Fruit fly (Drosophila melanogaster) whole organism, embryonic: ENCODE measurements around the gene Teh1.
A peak's percentile ranks its signal among the peaks of the same experiment; 100 is the strongest.

Experiments
- Adf1 ChIP-seq: fragments of 200-800 bp; sonication (Bioruptor generic); IDR thresholded peaks from 2 replicates; pipeline ENCODE4 v1.3.6; 2022; ENCODE audit warnings: missing biosample characterization, missing genetic modification characterization
- Bgb ChIP-seq: fragments of 200-800 bp; sonication (Bioruptor generic); IDR thresholded peaks from 2 replicates; pipeline ENCODE4 v1.3.6; 2022; ENCODE audit warnings: missing biosample characterization, missing genetic modification characterization; ENCODE audit not compliant: partially characterized antibody
- BtbVII ChIP-seq: fragments of 200-800 bp; sonication (Bioruptor generic); optimal IDR thresholded peaks from 3 replicates; lab custom pipeline; 2017; ENCODE audit warnings: missing biosample characterization, mild to moderate bottlenecking, missing genetic modification characterization
- CG10366 ChIP-seq: fragments of 200-800 bp; sonication (Bioruptor generic); IDR thresholded peaks from 2 replicates; pipeline ENCODE4 v1.3.6; 2022; ENCODE audit warnings: missing biosample characterization, missing genetic modification characterization
- CG10543 ChIP-seq: fragments of 200-800 bp; sonication (Bioruptor generic); optimal IDR thresholded peaks from 3 replicates; lab custom pipeline; 2017; ENCODE audit warnings: missing biosample characterization, mild to moderate bottlenecking, missing genetic modification characterization, moderate library complexity
- CG11723 ChIP-seq: fragments of 200-800 bp; sonication (Bioruptor generic); optimal IDR thresholded peaks from 2 replicates; lab custom pipeline; 2017; ENCODE audit warnings: missing biosample characterization, mild to moderate bottlenecking, missing genetic modification characterization
- CG13287 ChIP-seq: fragments of 200-800 bp; sonication (Bioruptor generic); IDR thresholded peaks from 2 replicates; pipeline ENCODE4 v1.3.6; 2022; ENCODE audit warnings: missing biosample characterization, missing genetic modification characterization; ENCODE audit not compliant: partially characterized antibody
- CG13894 ChIP-seq: fragments of 200-800 bp; sonication (Bioruptor generic); optimal IDR thresholded peaks from 3 replicates; lab custom pipeline; 2018; ENCODE audit warnings: missing biosample characterization, mild to moderate bottlenecking, missing genetic modification characterization, moderate library complexity
- CG1529 ChIP-seq: fragments of 200-800 bp; sonication (Bioruptor generic); optimal IDR thresholded peaks from 3 replicates; lab custom pipeline; 2018; ENCODE audit warnings: missing biosample characterization, missing genetic modification characterization
- CG17359 ChIP-seq: fragments of 200-800 bp; sonication (Bioruptor generic); optimal IDR thresholded peaks from 3 replicates; lab custom pipeline; 2018; ENCODE audit warnings: missing biosample characterization, mild to moderate bottlenecking, missing genetic modification characterization, moderate library complexity
- CG18599 ChIP-seq: fragments of 200-800 bp; sonication (Bioruptor generic); optimal IDR thresholded peaks from 3 replicates; lab custom pipeline; 2017; ENCODE audit warnings: missing biosample characterization, missing genetic modification characterization, mild to moderate bottlenecking, moderate library complexity, missing genetic modification reagents
- CG2199 ChIP-seq: fragments of 200-800 bp; sonication (Bioruptor generic); IDR thresholded peaks from 3 replicates; pipeline ENCODE4 v1.3.6; 2022; ENCODE audit warnings: missing biosample characterization, missing genetic modification characterization
- CG3163 ChIP-seq: fragments of 200-800 bp; sonication (Bioruptor generic); optimal IDR thresholded peaks from 3 replicates; lab custom pipeline; 2016; ENCODE audit warnings: missing biosample characterization, missing genetic modification characterization
- CG34376 ChIP-seq: fragments of 200-800 bp; sonication (Bioruptor generic); optimal IDR thresholded peaks from 2 replicates; lab custom pipeline; 2018; ENCODE audit warnings: missing biosample characterization, mild to moderate bottlenecking, missing genetic modification characterization
- CG4282 ChIP-seq: fragments of 200-800 bp; sonication (Bioruptor generic); optimal IDR thresholded peaks from 2 replicates; lab custom pipeline; 2016; ENCODE audit warnings: missing biosample characterization, missing genetic modification characterization
- CG4404 ChIP-seq: fragments of 200-800 bp; sonication (Bioruptor generic); IDR thresholded peaks from 2 replicates; pipeline ENCODE4 v1.3.6; 2022; ENCODE audit warnings: missing biosample characterization, missing genetic modification characterization
- CG6765 ChIP-seq: fragments of 200-800 bp; sonication (Bioruptor generic); optimal IDR thresholded peaks from 3 replicates; lab custom pipeline; 2017; ENCODE audit warnings: missing biosample characterization, mild to moderate bottlenecking, missing genetic modification characterization
- CG7928 ChIP-seq: fragments of 200-800 bp; sonication (Bioruptor generic); optimal IDR thresholded peaks from 2 replicates; lab custom pipeline; 2017; ENCODE audit warnings: missing biosample characterization, mild to moderate bottlenecking, missing genetic modification characterization
- CG8281 ChIP-seq: fragments of 200-800 bp; sonication (Bioruptor generic); optimal IDR thresholded peaks from 2 replicates; lab custom pipeline; 2018; ENCODE audit warnings: missing biosample characterization, mild to moderate bottlenecking, missing genetic modification characterization, moderate library complexity
- Camta ChIP-seq: fragments of 200-800 bp; sonication (Bioruptor generic); optimal IDR thresholded peaks from 2 replicates; lab custom pipeline; 2016; ENCODE audit warnings: missing biosample characterization, missing genetic modification characterization
- Dref ChIP-seq: fragments of 200-800 bp; sonication (Bioruptor generic); IDR thresholded peaks from 2 replicates; pipeline ENCODE4 v1.3.6; 2022; ENCODE audit warnings: missing biosample characterization, missing genetic modification characterization
- GATAe ChIP-seq: fragments of 200-800 bp; sonication (Bioruptor generic); conservative IDR thresholded peaks from 2 replicates; pipeline ENCODE4 v1.3.6; 2022; ENCODE audit warnings: missing biosample characterization, missing genetic modification characterization
- Hey ChIP-seq: fragments of 200-800 bp; sonication (Bioruptor generic); optimal IDR thresholded peaks from 3 replicates; lab custom pipeline; 2018; ENCODE audit warnings: missing biosample characterization, mild to moderate bottlenecking, missing genetic modification characterization
- Hr78 ChIP-seq, 2 experiments: fragments of 200-800 bp in 1 of 2; fragments of >200 bp in 1 of 2; sonication (Bioruptor generic) in 1 of 2; optimal IDR thresholded peaks; 2 replicates each; lab custom pipeline; 2017 to 2019; ENCODE audit warnings: missing biosample characterization in 2 of 2, missing genetic modification characterization in 2 of 2, mild to moderate bottlenecking in 1 of 2, moderate library complexity in 1 of 2
- Lim3 ChIP-seq: fragments of 200-800 bp; sonication (Bioruptor generic); IDR thresholded peaks from 2 replicates; pipeline ENCODE4 v1.3.6; 2022; ENCODE audit warnings: missing biosample characterization, missing genetic modification characterization
- Med ChIP-seq: fragments of 200-800 bp; sonication (Bioruptor generic); peaks from one replicate; lab custom pipeline; 2016; ENCODE audit warnings: missing biosample characterization, missing genetic modification characterization, mild to moderate bottlenecking, inconsistent platforms, moderate library complexity
- Trl ChIP-seq, 3 experiments: fragments of >200 bp in 2 of 3; fragments of 200-800 bp in 1 of 3; sonication (Bioruptor generic) in 1 of 3; optimal IDR thresholded peaks; 2 replicates in 1 of 3; 3 replicates in 2 of 3; lab custom pipeline; 2016 to 2017; ENCODE audit warnings: missing biosample characterization in 1 of 3, missing genetic modification characterization in 1 of 3
- abd-A ChIP-seq: fragments of 200-800 bp; sonication (Bioruptor generic); optimal IDR thresholded peaks from 3 replicates; lab custom pipeline; 2019; ENCODE audit warnings: missing biosample characterization, mild to moderate bottlenecking, missing genetic modification characterization, moderate library complexity
- chm ChIP-seq: fragments of 200-800 bp; sonication (Bioruptor generic); IDR thresholded peaks from 2 replicates; pipeline ENCODE4 v1.3.6; 2022; ENCODE audit warnings: missing biosample characterization, missing genetic modification characterization
- crol ChIP-seq: fragments of 200-800 bp; sonication (Bioruptor generic); IDR thresholded peaks from 2 replicates; pipeline ENCODE4 v1.3.6; 2022; ENCODE audit warnings: missing biosample characterization, missing genetic modification characterization
- dpn ChIP-seq, 2 experiments: fragments of 200-800 bp; sonication (Bioruptor generic); optimal IDR thresholded peaks; 3 replicates each; lab custom pipeline; 2016; ENCODE audit warnings: missing biosample characterization in 2 of 2, missing genetic modification characterization in 2 of 2
- fd3F ChIP-seq: fragments of 200-800 bp; sonication (Bioruptor generic); optimal IDR thresholded peaks from 2 replicates; lab custom pipeline; 2018; ENCODE audit warnings: missing biosample characterization, mild to moderate bottlenecking, missing genetic modification characterization, moderate library complexity
- fd96Cb ChIP-seq: fragments of 200-800 bp; sonication (Bioruptor generic); optimal IDR thresholded peaks from 2 replicates; lab custom pipeline; 2018; ENCODE audit warnings: missing biosample characterization, mild to moderate bottlenecking, missing genetic modification characterization, moderate library complexity
- grn ChIP-seq: fragments of 200-800 bp; sonication (Bioruptor generic); optimal IDR thresholded peaks from 3 replicates; lab custom pipeline; 2017; ENCODE audit warnings: missing biosample characterization, missing genetic modification characterization
- hbn ChIP-seq: fragments of 200-800 bp; sonication (Bioruptor generic); IDR thresholded peaks from 2 replicates; pipeline ENCODE4 v1.3.6; 2022; ENCODE audit warnings: missing biosample characterization, missing genetic modification characterization; ENCODE audit not compliant: partially characterized antibody
- inv ChIP-seq: fragments of 200-800 bp; sonication (Bioruptor generic); IDR thresholded peaks from 2 replicates; pipeline ENCODE4 v1.3.6; 2022; ENCODE audit warnings: missing biosample characterization, missing genetic modification characterization; ENCODE audit not compliant: partially characterized antibody
- kni ChIP-seq: fragments of 200-800 bp; sonication (Bioruptor generic); optimal IDR thresholded peaks from 3 replicates; lab custom pipeline; 2017; ENCODE audit warnings: mild to moderate bottlenecking, missing biosample characterization, missing genetic modification reagents, missing genetic modification characterization
- lbe ChIP-seq: fragments of 200-800 bp; sonication (Bioruptor generic); optimal IDR thresholded peaks from 2 replicates; lab custom pipeline; 2016; ENCODE audit warnings: missing biosample characterization, mild to moderate bottlenecking, missing genetic modification characterization
- nerfin-1 ChIP-seq: fragments of 200-800 bp; sonication (Bioruptor generic); optimal IDR thresholded peaks from 3 replicates; lab custom pipeline; 2019; ENCODE audit warnings: missing biosample characterization, mild to moderate bottlenecking, missing genetic modification characterization, moderate library complexity
- odd ChIP-seq: fragments of 200-800 bp; sonication (Bioruptor generic); optimal IDR thresholded peaks from 2 replicates; lab custom pipeline; 2017; ENCODE audit warnings: missing biosample characterization, mild to moderate bottlenecking, missing genetic modification characterization
- phol ChIP-seq: fragments of 200-800 bp; sonication (Bioruptor generic); optimal IDR thresholded peaks from 3 replicates; lab custom pipeline; 2018; ENCODE audit warnings: missing biosample characterization, mild to moderate bottlenecking, missing genetic modification characterization, moderate library complexity
- pnt ChIP-seq: fragments of 200-800 bp; sonication (Bioruptor generic); optimal IDR thresholded peaks from 3 replicates; lab custom pipeline; 2016; ENCODE audit warnings: missing biosample characterization, missing genetic modification characterization
- ro ChIP-seq: fragments of 200-800 bp; sonication (Bioruptor generic); IDR thresholded peaks from 2 replicates; pipeline ENCODE4 v1.3.6; 2022; ENCODE audit warnings: missing biosample characterization, missing genetic modification characterization
- run ChIP-seq: fragments of 200-800 bp; sonication (Bioruptor generic); optimal IDR thresholded peaks from 3 replicates; lab custom pipeline; 2018; ENCODE audit warnings: missing biosample characterization, mild to moderate bottlenecking, missing genetic modification characterization
- sd ChIP-seq: fragments of 200-800 bp; sonication (Bioruptor generic); optimal IDR thresholded peaks from 3 replicates; lab custom pipeline; 2018; ENCODE audit warnings: missing biosample characterization, mild to moderate bottlenecking, missing genetic modification characterization, moderate library complexity
- seq ChIP-seq: fragments of 200-800 bp; sonication (Bioruptor generic); IDR thresholded peaks from 2 replicates; pipeline ENCODE4 v1.3.6; 2022; ENCODE audit warnings: missing biosample characterization, missing genetic modification characterization
- usp ChIP-seq: fragments of >200 bp; optimal IDR thresholded peaks from 2 replicates; lab custom pipeline; 2017; ENCODE audit warnings: missing biosample characterization, missing genetic modification characterization
- yki ChIP-seq: fragments of >200 bp; optimal IDR thresholded peaks from 3 replicates; lab custom pipeline; 2018

The Teh1 gene

DNA sequence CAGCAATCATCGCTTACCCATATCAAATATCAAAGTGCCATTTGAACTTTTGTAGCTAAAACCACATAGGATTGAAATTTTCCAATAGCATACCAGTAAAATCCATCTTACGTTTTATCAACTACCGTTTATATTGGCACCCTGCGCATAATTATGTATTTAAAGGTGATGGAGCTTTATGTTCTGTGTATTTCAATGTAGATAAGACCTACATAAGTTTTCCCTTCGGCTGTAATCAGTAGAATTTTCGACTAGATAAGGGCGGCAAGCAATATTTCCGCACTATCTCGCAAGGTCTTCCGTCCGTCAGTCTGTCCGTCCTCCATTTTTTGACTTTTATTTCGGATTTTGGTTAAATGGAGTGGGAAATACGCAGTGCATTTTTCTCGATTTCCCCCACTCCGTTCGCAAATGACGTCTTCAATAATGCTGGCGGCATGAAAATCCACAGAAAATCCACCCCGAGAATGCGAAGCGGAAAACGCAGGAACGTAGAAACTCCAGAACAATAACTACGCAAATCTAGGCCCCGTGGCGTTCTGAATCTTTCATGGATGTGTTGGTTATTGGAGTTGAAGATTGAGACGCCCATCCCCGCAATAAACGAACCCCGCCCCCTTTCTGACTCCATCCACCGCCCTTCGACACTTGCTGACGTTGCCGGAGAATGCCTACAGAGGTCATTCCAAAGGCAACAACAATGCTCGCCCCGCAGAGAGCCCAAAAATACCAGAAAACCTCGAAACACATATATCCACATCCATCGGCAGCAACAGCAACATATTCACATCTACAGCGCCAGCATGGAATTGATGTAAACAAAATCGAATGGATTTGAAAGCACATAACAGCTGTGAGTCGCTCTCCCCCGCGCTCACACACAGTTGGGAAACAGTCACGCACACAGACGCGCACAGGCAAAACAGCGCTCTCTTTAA lies 5.2 kb upstream of the Teh1 start (continued):
- TF ChIP-seq CG18599 (GFP tag; lab: Kevin White, UChicago) = no peak
- TF ChIP-seq usp (GFP tag; lab: Kevin White, UChicago) = no peak
- peak; percentile 44 for TF ChIP-seq Med (GFP tag; lab: Kevin White, UChicago)
- TF ChIP-seq run (tag; lab: Kevin White, UChicago) = no peak
- peak; percentile 32 for TF ChIP-seq yki (lab: Kevin White, UChicago)
- TF ChIP-seq CG2199 = no peak
- TF ChIP-seq Camta = no peak
- no peak for TF ChIP-seq CG4404
- TF ChIP-seq CG6765 (GFP tag; lab: Kevin White, UChicago) = no peak
- TF ChIP-seq fd3F (GFP tag; lab: Kevin White, UChicago) = no peak
- peak; percentile 81 to 86 for TF ChIP-seq Trl (optimal IDR thresholded peaks at IDR 0.05; lab: Kevin White, UChicago)
- no peak for TF ChIP-seq Trl (GFP tag; optimal IDR thresholded peaks at IDR 0.05; lab: Kevin White, UChicago)
- no peak for TF ChIP-seq BtbVII (GFP tag; lab: Kevin White, UChicago)
- no peak for TF ChIP-seq ro (GFP tag; lab: Robert Waterston, UW)
- TF ChIP-seq lbe (GFP tag; lab: Kevin White, UChicago) = no peak
- TF ChIP-seq Hey (tag; lab: Kevin White, UChicago) = no peak
- TF ChIP-seq CG1529 = no peak
- TF ChIP-seq kni (GFP tag; lab: Kevin White, UChicago) = peak; percentile 55
- no peak for TF ChIP-seq CG7928
- TF ChIP-seq grn = peak; percentile 47
- TF ChIP-seq crol = peak; percentile 70
- TF ChIP-seq nerfin-1 (tag; lab: Kevin White, UChicago) = peak; percentile 77
- TF ChIP-seq phol (tag; lab: Kevin White, UChicago) = peak; percentile 24
- TF ChIP-seq odd (GFP tag; lab: Kevin White, UChicago) = no peak
- TF ChIP-seq Adf1 (GFP tag; lab: Robert Waterston, UW) = no peak; the same call in 1 of the 2 replicates
- TF ChIP-seq chm (GFP tag; lab: Robert Waterston, UW) = no peak
- no peak for TF ChIP-seq inv (GFP tag; lab: Robert Waterston, UW)
- peak; percentile 32; the same call in 1 of the 2 replicates for TF ChIP-seq CG13287 (GFP tag; lab: Robert Waterston, UW)
- peak; percentile 55; the same call in 1 of the 2 replicates for TF ChIP-seq seq (GFP tag; lab: Robert Waterston, UW)
- TF ChIP-seq hbn (GFP tag; lab: Robert Waterston, UW) = no peak
- peak; percentile 34; the same call in 1 of the 2 replicates for TF ChIP-seq Bgb (GFP tag; lab: Robert Waterston, UW)
- TF ChIP-seq Hr78 (GFP tag; optimal IDR thresholded peaks at IDR 0.05; lab: Kevin White, UChicago) = peak in 1 of 2 experiments; percentile 90
- no peak for TF ChIP-seq CG3163 (GFP tag; lab: Kevin White, UChicago)
- no peak for TF ChIP-seq Lim3
- peak; percentile 12 for TF ChIP-seq CG17359
- no peak for TF ChIP-seq pnt (GFP tag; lab: Kevin White, UChicago)
- TF ChIP-seq CG8281 (tag; lab: Kevin White, UChicago) = peak; percentile 28
- peak; percentile 96 for TF ChIP-seq sd (tag; lab: Kevin White, UChicago)
- TF ChIP-seq CG10366 (GFP tag; lab: Robert Waterston, UW) = no peak
- peak; percentile 29 for TF ChIP-seq CG34376 (GFP tag; lab: Kevin White, UChicago)
- TF ChIP-seq Dref (GFP tag; lab: Robert Waterston, UW) = no peak
- peak; percentile 62 for TF ChIP-seq CG10543
- no peak for TF ChIP-seq CG11723 (GFP tag; lab: Kevin White, UChicago)
- TF ChIP-seq abd-A (tag; lab: Kevin White, UChicago) = peak; percentile 96
- peak; percentile 75 for TF ChIP-seq CG13894 (tag; lab: Kevin White, UChicago)
- TF ChIP-seq fd96Cb (tag; lab: Kevin White, UChicago) = peak; percentile 6
- no peak for TF ChIP-seq CG4282 (GFP tag; lab: Kevin White, UChicago)
- peak; percentile 52; the same call in 1 of the 2 replicates for TF ChIP-seq GATAe
- no peak for TF ChIP-seq dpn (GFP tag; optimal IDR thresholded peaks at IDR 0.05; lab: Kevin White, UChicago)
